Fruit fly (Drosophila melanogaster) whole organism, embryonic: ENCODE measurements around the gene lqf.

Source experiments
- CG12104 ChIP-seq: fragments of 200-800 bp; sonication (Bioruptor generic); optimal IDR thresholded peaks from 3 replicates; lab custom pipeline; 2016; ENCODE audit warnings: missing biosample characterization, missing genetic modification characterization
- CG2120 ChIP-seq: fragments of 200-800 bp; sonication (Bioruptor generic); optimal IDR thresholded peaks from 3 replicates; lab custom pipeline; 2016; ENCODE audit warnings: missing biosample characterization, missing genetic modification characterization
- CG6683 ChIP-seq: fragments of 200-800 bp; sonication (Bioruptor generic); optimal IDR thresholded peaks from 2 replicates; lab custom pipeline; 2017; ENCODE audit warnings: missing biosample characterization, mild to moderate bottlenecking, missing genetic modification characterization, missing genetic modification reagents
- Hr78 ChIP-seq, 2 experiments: fragments of 200-800 bp in 1 of 2; fragments of >200 bp in 1 of 2; sonication (Bioruptor generic) in 1 of 2; optimal IDR thresholded peaks; 2 replicates each; lab custom pipeline; 2017 to 2019; ENCODE audit warnings: missing biosample characterization in 2 of 2, missing genetic modification characterization in 2 of 2, mild to moderate bottlenecking in 1 of 2, moderate library complexity in 1 of 2
- ab ChIP-seq: fragments of 200-800 bp; sonication (Bioruptor generic); optimal IDR thresholded peaks from 2 replicates; lab custom pipeline; 2016; ENCODE audit warnings: missing biosample characterization, missing genetic modification characterization
- seq ChIP-seq: fragments of 200-800 bp; sonication (Bioruptor generic); IDR thresholded peaks from 2 replicates; pipeline ENCODE4 v1.3.6; 2022; ENCODE audit warnings: missing biosample characterization, missing genetic modification characterization

- no peak for TF ChIP-seq ab (GFP tag; lab: Kevin White, UChicago)
- TF ChIP-seq CG6683 = no peak
- no peak for TF ChIP-seq Hr78 (GFP tag; optimal IDR thresholded peaks at IDR 0.05; lab: Kevin White, UChicago)
- TF ChIP-seq CG12104 (GFP tag; lab: Kevin White, UChicago) = no peak
- TF ChIP-seq CG2120 (GFP tag; lab: Kevin White, UChicago) = no peak
- TF ChIP-seq seq (GFP tag; lab: Robert Waterston, UW) = no peak
These were observed 16.1 kb downstream of the lqf start for dm6 chr3L:7544639-7545183.
